Fruit fly (Drosophila melanogaster) whole organism, embryonic: ENCODE results near the gene CG9855.
A peak's percentile ranks its signal among the peaks of the same experiment; 100 is the strongest.

ENCODE experiments used
- Bgb ChIP-seq: fragments of 200-800 bp; sonication (Bioruptor generic); IDR thresholded peaks from 2 replicates; pipeline ENCODE4 v1.3.6; 2022; ENCODE audit warnings: missing biosample characterization, missing genetic modification characterization; ENCODE audit not compliant: partially characterized antibody
- CG10209 ChIP-seq: fragments of 200-800 bp; sonication (Bioruptor generic); optimal IDR thresholded peaks from 3 replicates; lab custom pipeline; 2017; ENCODE audit warnings: missing biosample characterization, mild to moderate bottlenecking, missing genetic modification characterization, missing genetic modification reagents
- CG11398 ChIP-seq: fragments of 200-800 bp; sonication (Bioruptor generic); optimal IDR thresholded peaks from 2 replicates; lab custom pipeline; 2016; ENCODE audit warnings: missing biosample characterization, missing genetic modification characterization
- CG11723 ChIP-seq: fragments of 200-800 bp; sonication (Bioruptor generic); optimal IDR thresholded peaks from 2 replicates; lab custom pipeline; 2017; ENCODE audit warnings: missing biosample characterization, mild to moderate bottlenecking, missing genetic modification characterization
- CG12236 ChIP-seq: fragments of 200-800 bp; sonication (Bioruptor generic); optimal IDR thresholded peaks from 2 replicates; lab custom pipeline; 2016; ENCODE audit warnings: missing biosample characterization, missing genetic modification characterization
- CG13894 ChIP-seq: fragments of 200-800 bp; sonication (Bioruptor generic); optimal IDR thresholded peaks from 3 replicates; lab custom pipeline; 2018; ENCODE audit warnings: missing biosample characterization, mild to moderate bottlenecking, missing genetic modification characterization, moderate library complexity
- CG15011 ChIP-seq: fragments of 200-800 bp; sonication (Bioruptor generic); optimal IDR thresholded peaks from 3 replicates; lab custom pipeline; 2018; ENCODE audit warnings: missing biosample characterization, mild to moderate bottlenecking, missing genetic modification characterization
- CG15269 ChIP-seq: fragments of 200-800 bp; sonication (Bioruptor generic); optimal IDR thresholded peaks from 2 replicates; lab custom pipeline; 2018; ENCODE audit warnings: missing biosample characterization, mild to moderate bottlenecking, missing genetic modification characterization, moderate library complexity
- CG15514 ChIP-seq: fragments of 200-800 bp; sonication (Bioruptor generic); optimal IDR thresholded peaks from 3 replicates; lab custom pipeline; 2017; ENCODE audit warnings: missing biosample characterization, missing genetic modification characterization, mild to moderate bottlenecking, moderate library complexity, missing genetic modification reagents
- CG18476 ChIP-seq: fragments of 200-800 bp; sonication (Bioruptor generic); optimal IDR thresholded peaks from 2 replicates; lab custom pipeline; 2016; ENCODE audit warnings: missing biosample characterization, mild to moderate bottlenecking, missing genetic modification characterization
- CG42726 ChIP-seq: fragments of 200-800 bp; sonication (Bioruptor generic); IDR thresholded peaks from 2 replicates; pipeline ENCODE4 v1.3.6; 2022; ENCODE audit warnings: missing biosample characterization, missing genetic modification characterization; ENCODE audit not compliant: partially characterized antibody
- CG5180 ChIP-seq: fragments of 200-800 bp; sonication (Bioruptor generic); optimal IDR thresholded peaks from 3 replicates; lab custom pipeline; 2017; ENCODE audit warnings: missing biosample characterization, missing genetic modification characterization, mild to moderate bottlenecking, moderate library complexity, missing genetic modification reagents
- CG5953 ChIP-seq: fragments of 200-800 bp; sonication (Bioruptor generic); IDR thresholded peaks from 2 replicates; pipeline ENCODE4 v1.3.6; 2022; ENCODE audit warnings: missing biosample characterization, missing genetic modification characterization
- CG7839 ChIP-seq: fragments of 200-800 bp; sonication (Bioruptor generic); optimal IDR thresholded peaks from 3 replicates; lab custom pipeline; 2018; ENCODE audit warnings: missing biosample characterization, mild to moderate bottlenecking, missing genetic modification characterization, moderate library complexity
- CkIIα-i1 ChIP-seq: fragments of 200-800 bp; sonication (Bioruptor generic); IDR thresholded peaks from 2 replicates; pipeline ENCODE4 v1.3.6; 2022; ENCODE audit warnings: missing biosample characterization, missing genetic modification characterization
- Deaf1 ChIP-seq: fragments of 200-800 bp; optimal IDR thresholded peaks from 3 replicates; lab custom pipeline; 2019; ENCODE audit warnings: missing biosample characterization, mild to moderate bottlenecking, missing genetic modification characterization, moderate library complexity
- HLHmδ ChIP-seq: fragments of 200-800 bp; sonication (Bioruptor generic); optimal IDR thresholded peaks from 2 replicates; lab custom pipeline; 2018; ENCODE audit warnings: missing biosample characterization, mild to moderate bottlenecking, missing genetic modification characterization, moderate library complexity
- Hand ChIP-seq: fragments of 200-800 bp; sonication (Bioruptor generic); optimal IDR thresholded peaks from 2 replicates; lab custom pipeline; 2017; ENCODE audit warnings: mild to moderate bottlenecking, missing biosample characterization, missing genetic modification reagents, missing genetic modification characterization
- Kr ChIP-seq: fragments of 200-800 bp; sonication (Bioruptor generic); optimal IDR thresholded peaks from 2 replicates; lab custom pipeline; 2017; ENCODE audit warnings: missing biosample characterization, mild to moderate bottlenecking, missing genetic modification characterization
- Med ChIP-seq: fragments of 200-800 bp; sonication (Bioruptor generic); peaks from one replicate; lab custom pipeline; 2016; ENCODE audit warnings: missing biosample characterization, missing genetic modification characterization, mild to moderate bottlenecking, inconsistent platforms, moderate library complexity
- Neu2 ChIP-seq: fragments of 200-800 bp; sonication (Bioruptor generic); optimal IDR thresholded peaks from 3 replicates; lab custom pipeline; 2016; ENCODE audit warnings: missing biosample characterization, missing genetic modification characterization, borderline replicate concordance
- Optix ChIP-seq: fragments of 200-800 bp; sonication (Bioruptor generic); IDR thresholded peaks from 3 replicates; pipeline ENCODE4 v1.3.6; 2022; ENCODE audit warnings: missing biosample characterization, missing genetic modification characterization
- Side ChIP-seq: fragments of 200-800 bp; sonication (Bioruptor generic); optimal IDR thresholded peaks from 2 replicates; lab custom pipeline; 2016; ENCODE audit warnings: missing biosample characterization, missing genetic modification characterization
- Sry-β ChIP-seq: fragments of 200-800 bp; sonication (Bioruptor generic); optimal IDR thresholded peaks from 2 replicates; lab custom pipeline; 2018; ENCODE audit warnings: missing biosample characterization, mild to moderate bottlenecking, missing genetic modification characterization, moderate library complexity
- Trl ChIP-seq, 3 experiments: fragments of >200 bp in 2 of 3; fragments of 200-800 bp in 1 of 3; sonication (Bioruptor generic) in 1 of 3; optimal IDR thresholded peaks; 2 replicates in 1 of 3; 3 replicates in 2 of 3; lab custom pipeline; 2016 to 2017; ENCODE audit warnings: missing biosample characterization in 1 of 3, missing genetic modification characterization in 1 of 3
- az2 ChIP-seq: fragments of 200-800 bp; sonication (Bioruptor generic); optimal IDR thresholded peaks from 3 replicates; lab custom pipeline; 2016; ENCODE audit warnings: missing biosample characterization, missing genetic modification characterization
- cg ChIP-seq: fragments of 200-800 bp; sonication (Bioruptor generic); optimal IDR thresholded peaks from 3 replicates; lab custom pipeline; 2019; ENCODE audit warnings: missing biosample characterization, mild to moderate bottlenecking, missing genetic modification characterization, moderate library complexity
- chinmo ChIP-seq: fragments of 200-800 bp; sonication (Bioruptor generic); IDR thresholded peaks from 4 replicates; pipeline ENCODE4 v1.3.6; 2022; ENCODE audit warnings: missing biosample characterization, missing genetic modification characterization; ENCODE audit not compliant: partially characterized antibody
- corto ChIP-seq: fragments of 200-800 bp; sonication (Bioruptor generic); optimal IDR thresholded peaks from 2 replicates; lab custom pipeline; 2016; ENCODE audit warnings: missing biosample characterization, mild to moderate bottlenecking, missing genetic modification characterization, moderate library complexity
- en ChIP-seq: fragments of 200-800 bp; sonication (Bioruptor generic); optimal IDR thresholded peaks from 2 replicates; lab custom pipeline; 2016; ENCODE audit warnings: missing biosample characterization, missing genetic modification characterization
- ewg ChIP-seq: fragments of 200-800 bp; sonication (Bioruptor generic); optimal IDR thresholded peaks from 3 replicates; lab custom pipeline; 2017; ENCODE audit warnings: mild to moderate bottlenecking, missing biosample characterization, missing genetic modification reagents, missing genetic modification characterization
- her ChIP-seq: fragments of 200-800 bp; sonication (Bioruptor generic); optimal IDR thresholded peaks from 2 replicates; lab custom pipeline; 2016; ENCODE audit warnings: missing biosample characterization, missing genetic modification characterization
- knrl ChIP-seq: fragments of 200-800 bp; sonication (Bioruptor generic); IDR thresholded peaks from 3 replicates; pipeline ENCODE4 v1.3.6; 2022; ENCODE audit warnings: missing biosample characterization, missing genetic modification characterization; ENCODE audit not compliant: partially characterized antibody
- mirr ChIP-seq: fragments of 200-800 bp; sonication (Bioruptor generic); optimal IDR thresholded peaks from 3 replicates; lab custom pipeline; 2018; ENCODE audit warnings: missing biosample characterization, mild to moderate bottlenecking, missing genetic modification characterization
- phol ChIP-seq: fragments of 200-800 bp; sonication (Bioruptor generic); optimal IDR thresholded peaks from 3 replicates; lab custom pipeline; 2018; ENCODE audit warnings: missing biosample characterization, mild to moderate bottlenecking, missing genetic modification characterization, moderate library complexity
- scrt ChIP-seq: fragments of 200-800 bp; sonication (Bioruptor generic); optimal IDR thresholded peaks from 2 replicates; lab custom pipeline; 2018; ENCODE audit warnings: missing biosample characterization, mild to moderate bottlenecking, missing genetic modification characterization, moderate library complexity
- sna ChIP-seq: fragments of 200-800 bp; sonication (Bioruptor generic); IDR thresholded peaks from 2 replicates; pipeline ENCODE4 v1.3.6; 2022; ENCODE audit warnings: missing biosample characterization, missing genetic modification characterization; ENCODE audit not compliant: partially characterized antibody
- tna ChIP-seq: fragments of 200-800 bp; sonication (Bioruptor generic); IDR thresholded peaks from 2 replicates; pipeline ENCODE4 v1.3.6; 2022; ENCODE audit warnings: missing biosample characterization, missing genetic modification characterization; ENCODE audit not compliant: partially characterized antibody
- tup ChIP-seq: fragments of 200-800 bp; sonication (Bioruptor generic); optimal IDR thresholded peaks from 2 replicates; lab custom pipeline; 2016; ENCODE audit warnings: missing biosample characterization, mild to moderate bottlenecking, missing genetic modification characterization, moderate library complexity
- zen ChIP-seq: fragments of 200-800 bp; sonication (Bioruptor generic); optimal IDR thresholded peaks from 3 replicates; lab custom pipeline; 2018; ENCODE audit warnings: missing biosample characterization, mild to moderate bottlenecking, missing genetic modification characterization, moderate library complexity

Gene CG9855

DNA sequence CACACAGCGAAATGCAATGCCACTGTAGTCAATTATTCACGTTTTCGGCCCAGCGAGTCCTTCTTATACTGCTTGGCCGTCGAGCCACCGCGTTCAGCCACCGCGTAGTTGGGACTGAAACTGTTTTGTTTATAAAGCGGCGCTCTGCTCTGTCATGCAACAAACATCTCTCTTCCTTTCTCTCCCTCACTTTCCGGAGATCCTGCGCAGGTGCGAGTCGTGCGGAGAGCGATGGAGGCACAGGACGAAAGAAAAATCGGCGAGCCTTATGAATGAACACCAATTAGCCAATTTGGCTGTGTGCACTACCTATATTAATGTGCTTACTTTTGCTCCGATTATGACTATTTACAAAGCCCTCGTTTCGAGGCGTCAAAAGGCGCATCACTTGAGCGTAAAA lies 21.8 kb upstream of the CG9855 start, which contains the start of gene CG32944:
Gene CG32944 (minus strand): TSS at position 97 of the 400 bp plus-strand sequence.
- no peak for TF ChIP-seq Sry-β (GFP tag; lab: Kevin White, UChicago)
- TF ChIP-seq cg (GFP tag; lab: Kevin White, UChicago), result peak; percentile 27
- TF ChIP-seq CG11398, result no peak
- no peak for TF ChIP-seq CG42726 (GFP tag; lab: Robert Waterston, UW)
- peak; percentile 69 for TF ChIP-seq Med
- peak; percentile 13 for TF ChIP-seq CG5180
- no peak for TF ChIP-seq tup (GFP tag; lab: Kevin White, UChicago)
- TF ChIP-seq chinmo (GFP tag; lab: Robert Waterston, UW), result 0 out of 4 replicates have a peak, but pooled peaks have one; percentile 22
- TF ChIP-seq knrl (GFP tag; lab: Robert Waterston, UW), result 0 out of 3 replicates have a peak, but pooled peaks have one; percentile 16
- peak; percentile 45 for TF ChIP-seq CG13894 (tag; lab: Kevin White, UChicago)
- peak; percentile 10 for TF ChIP-seq Hand (GFP tag; lab: Kevin White, UChicago)
- peak; percentile 27 for TF ChIP-seq Deaf1 (tag; lab: Kevin White, UChicago)
- TF ChIP-seq scrt (GFP tag; lab: Kevin White, UChicago), result peak; percentile 29
- 0 out of 2 replicates have a peak, but pooled peaks have one; percentile 9 for TF ChIP-seq CG5953 (GFP tag; lab: Robert Waterston, UW)
- no peak for TF ChIP-seq az2
- TF ChIP-seq CG11723, result no peak
- no peak for TF ChIP-seq CG18476 (GFP tag; lab: Kevin White, UChicago)
- TF ChIP-seq CkIIα-i1 (GFP tag; lab: Robert Waterston, UW), result no peak
- TF ChIP-seq Trl (optimal IDR thresholded peaks at IDR 0.05; lab: Kevin White, UChicago), result peak; percentile 26 to 38
- TF ChIP-seq Trl (GFP tag; optimal IDR thresholded peaks at IDR 0.05; lab: Kevin White, UChicago), result no peak
- TF ChIP-seq ewg, result peak; percentile 93

DNA sequence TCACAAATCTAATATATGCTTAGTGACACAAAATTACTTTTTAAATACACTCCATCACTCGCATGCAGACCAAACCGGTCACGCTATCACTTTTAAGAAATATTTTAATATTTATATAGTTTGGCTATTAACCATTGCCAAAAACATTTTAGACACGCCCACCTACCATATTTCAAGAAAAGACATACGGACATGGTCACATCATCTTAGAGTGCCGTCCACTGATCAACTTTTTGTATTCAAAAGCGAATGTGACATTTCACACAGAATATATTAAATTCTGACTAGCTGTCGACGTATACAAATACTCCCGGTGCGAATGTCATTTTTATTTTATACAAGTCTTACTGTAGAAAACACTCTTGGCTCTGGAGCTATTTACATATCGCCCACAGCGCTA lies 18.5 kb upstream of the CG9855 start, which contains the start of gene CG31528:
Gene CG31528 (plus strand): TSS at position 301 of the 400 bp plus-strand sequence.
- TF ChIP-seq sna (GFP tag; lab: Robert Waterston, UW), result no peak
- no peak for TF ChIP-seq CG10209
- no peak for TF ChIP-seq zen
- TF ChIP-seq tna, result no peak
- no peak for TF ChIP-seq CG15269
- no peak for TF ChIP-seq corto (GFP tag; lab: Kevin White, UChicago)
- no peak for TF ChIP-seq CG7839 (tag; lab: Kevin White, UChicago)
- no peak for TF ChIP-seq Bgb (GFP tag; lab: Robert Waterston, UW)
- TF ChIP-seq Side (GFP tag; lab: Kevin White, UChicago), result no peak
- TF ChIP-seq, all 482 proteins: peak for 0

DNA sequence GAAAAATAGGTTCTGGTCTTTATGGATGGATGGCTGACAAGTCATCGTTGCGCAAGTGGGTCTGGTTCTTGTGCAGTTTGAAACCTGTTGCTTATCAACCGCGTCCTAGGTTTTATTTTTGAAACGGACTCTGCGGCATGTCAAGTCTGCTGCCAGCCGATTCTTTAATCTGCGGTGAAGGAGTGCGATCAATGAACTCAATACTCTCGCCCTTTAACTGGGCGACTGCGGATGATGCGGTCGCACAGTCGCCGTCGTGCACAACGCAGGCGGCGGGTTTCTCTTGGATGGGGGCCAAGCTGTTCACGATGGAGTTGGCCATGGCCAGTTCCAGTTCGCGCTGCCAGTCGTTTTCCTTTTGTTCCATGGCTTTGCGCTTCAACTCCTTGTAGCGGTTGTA lies 9.7 kb upstream of the CG9855 start:
- TF ChIP-seq en (GFP tag; lab: Kevin White, UChicago) (no peak), CG15011 (GFP tag; lab: Kevin White, UChicago) (no peak), Neu2 (GFP tag; lab: Kevin White, UChicago) (no peak), phol (tag; lab: Kevin White, UChicago) (no peak), Optix (GFP tag; lab: Robert Waterston, UW) (no peak), HLHmδ (GFP tag; lab: Kevin White, UChicago) (no peak), mirr (GFP tag; lab: Kevin White, UChicago) (no peak), CG12236 (GFP tag; lab: Kevin White, UChicago) (no peak), CG15514 (GFP tag; lab: Kevin White, UChicago) (no peak), her (GFP tag; lab: Kevin White, UChicago) (no peak), Kr (GFP tag; lab: Kevin White, UChicago) (no peak)
